Worm (Caenorhabditis elegans) whole organism, L4 larva: Measurements from ENCODE around the gene Y69E1A.5.
A peak's percentile ranks its signal among the peaks of the same experiment; 100 is the strongest.

Experiments used
- F37D6.2 ChIP-seq: sonication (generic microtip); optimal IDR thresholded peaks from 2 replicates; lab custom pipeline; 2016; ENCODE audit warnings: mild to moderate bottlenecking, missing genetic modification characterization, missing compliant biosample characterization
- T20F7.1 ChIP-seq: fragments of 200-800 bp; sonication (Bioruptor generic); optimal IDR thresholded peaks from 2 replicates; lab custom pipeline; 2018; ENCODE audit warnings: mild to moderate bottlenecking, missing genetic modification characterization, missing compliant biosample characterization
- Y48G9A.11 ChIP-seq: fragments of 200-800 bp; sonication (Bioruptor generic); IDR thresholded peaks from 2 replicates; pipeline ENCODE4 v1.3.6; 2022; ENCODE audit warnings: missing genetic modification reagents, missing genetic modification characterization, missing compliant biosample characterization
- Y75B8A.6 ChIP-seq: fragments of 200-800 bp; sonication (Bioruptor generic); IDR thresholded peaks from 2 replicates; pipeline ENCODE4 v1.3.6; 2022; ENCODE audit warnings: missing genetic modification reagents, missing genetic modification characterization, missing compliant biosample characterization
- ama-1 ChIP-seq: fragments of 150-350 bp; optimal IDR thresholded peaks from 2 replicates; lab custom pipeline; 2014; ENCODE audit warnings: inconsistent platforms, mixed read lengths
- ceh-28 ChIP-seq: fragments of 150-350 bp; optimal IDR thresholded peaks from 2 replicates; lab custom pipeline; 2014; ENCODE audit warnings: missing biosample characterization, missing genetic modification reagents, missing genetic modification characterization
- ces-1 ChIP-seq: fragments of 150-350 bp; sonication (generic microtip); optimal IDR thresholded peaks from 4 replicates; lab custom pipeline; 2014; ENCODE audit warnings: missing biosample characterization, missing genetic modification reagents, missing genetic modification characterization
- cey-2 ChIP-seq: sonication (generic microtip); optimal IDR thresholded peaks from 3 replicates; lab custom pipeline; 2017; ENCODE audit warnings: missing genetic modification characterization, mild to moderate bottlenecking, missing compliant biosample characterization, antibody characterized with exemption, borderline replicate concordance; ENCODE audit not compliant: insufficient read depth
- daf-16 ChIP-seq, 3 experiments: sonication (generic microtip); optimal IDR thresholded peaks; 2 replicates each; lab custom pipeline; 2016 to 2017; ENCODE audit warnings: missing genetic modification characterization in 3 of 3, missing genetic modification reagents in 3 of 3, mild to moderate bottlenecking in 2 of 3, missing compliant biosample characterization in 2 of 3, missing biosample characterization in 1 of 3, moderate library complexity in 1 of 3
- daf-8 ChIP-seq: fragments of 200-800 bp; sonication (Bioruptor generic); IDR thresholded peaks from 2 replicates; pipeline ENCODE4 v1.3.6; 2022; ENCODE audit warnings: missing genetic modification characterization, missing compliant biosample characterization
- dmd-6 ChIP-seq: fragments of 200-800 bp; sonication (Bioruptor generic); IDR thresholded peaks from 2 replicates; pipeline ENCODE4 v1.3.6; 2022; ENCODE audit warnings: missing genetic modification reagents, missing genetic modification characterization, missing compliant biosample characterization
- duxl-1 ChIP-seq: sonication (generic microtip); optimal IDR thresholded peaks from 2 replicates; lab custom pipeline; 2016; ENCODE audit warnings: mild to moderate bottlenecking, missing genetic modification characterization, moderate library complexity, missing compliant biosample characterization; ENCODE audit not compliant: poor library complexity
- dve-1 ChIP-seq: sonication (generic microtip); optimal IDR thresholded peaks from 2 replicates; lab custom pipeline; 2017; ENCODE audit warnings: antibody characterized with exemption, mild to moderate bottlenecking, missing genetic modification characterization, missing compliant biosample characterization; ENCODE audit not compliant: insufficient read depth
- fos-1 ChIP-seq: fragments of 150-350 bp; optimal IDR thresholded peaks from 2 replicates; lab custom pipeline; 2014; ENCODE audit warnings: missing biosample characterization, missing genetic modification characterization
- hlh-30 ChIP-seq: sonication (generic microtip); optimal IDR thresholded peaks from 2 replicates; lab custom pipeline; 2017; ENCODE audit warnings: antibody characterized with exemption, mild to moderate bottlenecking, missing genetic modification characterization, missing compliant biosample characterization; ENCODE audit not compliant: insufficient read depth
- hmg-1.1 ChIP-seq: fragments of 200-800 bp; sonication (Bioruptor generic); IDR thresholded peaks from 2 replicates; pipeline ENCODE4 v1.3.6; 2022; ENCODE audit warnings: missing genetic modification reagents, missing genetic modification characterization, missing compliant biosample characterization
- jun-1 ChIP-seq: fragments of 150-350 bp; optimal IDR thresholded peaks from 2 replicates; lab custom pipeline; 2014; ENCODE audit warnings: missing biosample characterization, missing genetic modification reagents, missing genetic modification characterization
- lin-13 ChIP-seq: fragments of 150-350 bp; optimal IDR thresholded peaks from 2 replicates; lab custom pipeline; 2014; ENCODE audit warnings: missing biosample characterization, missing genetic modification reagents, missing genetic modification characterization
- lin-38 ChIP-seq: fragments of 200-800 bp; sonication (Bioruptor generic); IDR thresholded peaks from 2 replicates; pipeline ENCODE4 v1.3.6; 2022; ENCODE audit warnings: missing genetic modification reagents, missing genetic modification characterization, missing compliant biosample characterization
- lin-39 ChIP-seq: fragments of 150-350 bp; optimal IDR thresholded peaks from 2 replicates; lab custom pipeline; 2014; ENCODE audit warnings: missing biosample characterization, missing genetic modification reagents, missing genetic modification characterization
- madf-9 ChIP-seq: fragments of 200-800 bp; sonication (Bioruptor generic); conservative IDR thresholded peaks from 2 replicates; pipeline ENCODE4 v1.3.6; 2022; ENCODE audit warnings: missing genetic modification reagents, missing genetic modification characterization, missing compliant biosample characterization
- mdl-1 ChIP-seq, 2 experiments: fragments of 150-350 bp in 1 of 2; sonication (generic microtip) in 1 of 2; optimal IDR thresholded peaks; 2 replicates each; lab custom pipeline; 2014 to 2017; ENCODE audit warnings: missing biosample characterization in 2 of 2, missing genetic modification characterization in 2 of 2
- mes-2 ChIP-seq: sonication (generic microtip); optimal IDR thresholded peaks from 2 replicates; lab custom pipeline; 2016; ENCODE audit warnings: missing genotype, mild to moderate bottlenecking, missing genetic modification characterization, missing compliant biosample characterization; ENCODE audit not compliant: poor library complexity, severe bottlenecking
- mxl-2 ChIP-seq: fragments of 200-800 bp; sonication (Bioruptor generic); conservative IDR thresholded peaks from 2 replicates; pipeline ENCODE4 v1.3.6; 2022; ENCODE audit warnings: missing genetic modification reagents, missing genetic modification characterization, missing compliant biosample characterization
- mxl-3 ChIP-seq: fragments of 200-800 bp; sonication (Bioruptor generic); optimal IDR thresholded peaks from 2 replicates; lab custom pipeline; 2018; ENCODE audit warnings: mild to moderate bottlenecking, missing genetic modification characterization, missing compliant biosample characterization
- nhr-10 ChIP-seq: fragments of 150-350 bp; optimal IDR thresholded peaks from 2 replicates; lab custom pipeline; 2014; ENCODE audit warnings: missing biosample characterization, missing genetic modification characterization
- nhr-102 ChIP-seq: sonication (generic microtip); optimal IDR thresholded peaks from 2 replicates; lab custom pipeline; 2016; ENCODE audit warnings: mild to moderate bottlenecking, missing genetic modification characterization, moderate library complexity, missing compliant biosample characterization
- nhr-11 ChIP-seq: fragments of 150-350 bp; optimal IDR thresholded peaks from 2 replicates; lab custom pipeline; 2014; ENCODE audit warnings: missing biosample characterization, missing genetic modification characterization
- nhr-237 ChIP-seq: sonication (generic microtip); optimal IDR thresholded peaks from 2 replicates; lab custom pipeline; 2017; ENCODE audit warnings: missing biosample characterization, missing genetic modification characterization
- nhr-28 ChIP-seq: fragments of 150-350 bp; optimal IDR thresholded peaks from 2 replicates; lab custom pipeline; 2014; ENCODE audit warnings: missing biosample characterization, missing genetic modification characterization
- nhr-48 ChIP-seq: sonication (generic microtip); optimal IDR thresholded peaks from 2 replicates; lab custom pipeline; 2016; ENCODE audit warnings: mild to moderate bottlenecking, missing genetic modification characterization, missing compliant biosample characterization
- nhr-6 ChIP-seq: fragments of 150-350 bp; optimal IDR thresholded peaks from 2 replicates; lab custom pipeline; 2014; ENCODE audit warnings: missing biosample characterization, missing genetic modification characterization
- nhr-77 ChIP-seq: fragments of 150-350 bp; optimal IDR thresholded peaks from 2 replicates; lab custom pipeline; 2014; ENCODE audit warnings: missing biosample characterization, missing genetic modification characterization
- php-3 ChIP-seq: fragments of 200-800 bp; sonication (Bioruptor generic); IDR thresholded peaks from 2 replicates; pipeline ENCODE4 v1.3.6; 2022; ENCODE audit warnings: missing genetic modification reagents, missing genetic modification characterization, missing compliant biosample characterization
- pqm-1 ChIP-seq: sonication (generic microtip); optimal IDR thresholded peaks from 2 replicates; lab custom pipeline; 2017; ENCODE audit warnings: missing biosample characterization, missing genetic modification characterization
- rbr-2 ChIP-seq: sonication (generic microtip); optimal IDR thresholded peaks from 2 replicates; lab custom pipeline; 2016; ENCODE audit warnings: missing genotype, missing genetic modification characterization, missing compliant biosample characterization
- snpc-1.2 ChIP-seq: fragments of 200-800 bp; sonication (Bioruptor generic); IDR thresholded peaks from 2 replicates; pipeline ENCODE4 v1.3.6; 2022; ENCODE audit warnings: missing genetic modification reagents, missing genetic modification characterization, missing compliant biosample characterization
- snpc-4 ChIP-seq: fragments of 150-350 bp; optimal IDR thresholded peaks from 2 replicates; lab custom pipeline; 2014; ENCODE audit warnings: missing biosample characterization, missing genetic modification characterization
- tra-1 ChIP-seq: fragments of 200-800 bp; sonication (Bioruptor generic); IDR thresholded peaks from 2 replicates; pipeline ENCODE4 v1.3.6; 2022; ENCODE audit warnings: missing genetic modification reagents, missing genetic modification characterization, missing compliant biosample characterization
- zag-1 ChIP-seq: fragments of 150-350 bp; optimal IDR thresholded peaks from 2 replicates; lab custom pipeline; 2014; ENCODE audit warnings: missing biosample characterization, missing genetic modification characterization
- zfp-3 ChIP-seq: fragments of 200-800 bp; sonication (Bioruptor generic); conservative IDR thresholded peaks from 2 replicates; pipeline ENCODE4 v1.3.6; 2022; ENCODE audit warnings: missing genetic modification reagents, missing genetic modification characterization, missing compliant biosample characterization

Gene Y69E1A.5

DNA sequence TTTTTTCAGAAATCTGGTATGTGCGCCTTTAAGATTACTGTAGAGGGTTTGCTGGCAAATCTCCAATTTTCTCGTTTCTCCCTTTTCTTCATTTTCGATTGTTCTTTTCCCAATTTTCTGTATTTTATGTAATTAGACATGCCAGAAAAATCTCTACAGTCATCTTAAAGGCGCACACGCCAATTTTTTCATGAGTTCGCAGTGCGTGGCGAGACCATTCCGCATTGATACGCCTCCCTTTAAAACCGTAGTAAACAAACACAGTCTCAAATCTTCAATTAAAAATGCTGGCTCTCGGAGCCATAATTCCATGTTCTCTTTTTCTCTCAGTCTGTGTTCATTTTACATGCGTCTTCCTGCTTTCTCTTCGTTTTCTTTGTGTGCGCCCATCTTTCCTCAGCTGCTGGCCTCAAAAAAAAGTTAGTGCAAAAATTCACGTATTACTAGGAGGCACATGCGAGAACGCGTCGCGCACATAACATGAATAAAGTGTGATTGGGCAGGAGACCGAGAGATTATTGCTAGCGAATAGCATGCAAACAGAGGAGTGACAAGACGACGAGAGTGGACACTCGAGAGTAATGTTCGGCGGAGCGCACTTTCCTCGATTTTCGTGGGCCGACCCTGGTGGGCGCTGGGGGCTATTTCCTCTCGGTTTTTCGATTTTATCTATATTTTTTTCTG lies 38.4 kb downstream of the Y69E1A.5 start (continued):
- TF ChIP-seq snpc-1.2 (GFP tag; lab: Robert Waterston, UW), result 0 out of 2 replicates have a peak, but pooled peaks have one; percentile 44
- peak; percentile 31 for TF ChIP-seq F37D6.2 (tag; lab: Kevin White, UChicago)
- TF ChIP-seq rbr-2, result no peak
- TF ChIP-seq duxl-1, result peak; percentile 42
- TF ChIP-seq zag-1 (tag; lab: Kevin White, UChicago), result no peak
- peak; percentile 66 for TF ChIP-seq mes-2 (tag; lab: Kevin White, UChicago)
- no peak for TF ChIP-seq daf-8 (GFP tag; lab: Robert Waterston, UW)
- TF ChIP-seq hmg-1.1 (GFP tag; lab: Robert Waterston, UW), result peak; percentile 86
- no peak for TF ChIP-seq nhr-10 (tag; lab: Kevin White, UChicago)
- TF ChIP-seq nhr-28 (tag; lab: Kevin White, UChicago), result peak; percentile 76
- peak; percentile 77 for TF ChIP-seq nhr-11 (tag; lab: Kevin White, UChicago)
- no peak for TF ChIP-seq ceh-28
- TF ChIP-seq ces-1 (GFP tag; lab: Kevin White, UChicago), result no peak

DNA sequence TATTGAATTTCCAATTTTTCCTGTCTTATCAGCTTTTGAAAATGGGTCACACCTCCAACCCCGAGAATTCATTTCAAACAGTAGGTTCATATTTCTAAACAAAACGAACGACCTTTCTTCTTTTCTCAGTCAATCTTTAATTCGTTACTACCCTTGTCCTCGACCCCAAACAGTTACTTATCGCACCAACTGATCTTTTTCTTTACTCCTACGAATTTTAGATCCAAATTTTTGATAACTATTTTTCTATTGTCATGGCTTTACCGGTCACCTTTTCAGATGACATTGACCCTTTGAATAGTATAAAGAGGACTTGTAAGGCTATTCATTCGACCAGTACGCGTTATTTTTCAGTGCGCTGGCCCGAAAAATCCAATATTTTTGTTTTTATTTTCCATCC lies 41.3 kb downstream of the Y69E1A.5 start:
- no peak for TF ChIP-seq zfp-3
- TF ChIP-seq mxl-3 (GFP tag; lab: Kevin White, UChicago), result no peak
- TF ChIP-seq fos-1, result no peak
- TF ChIP-seq mes-2 (tag; lab: Kevin White, UChicago), result no peak
- TF ChIP-seq madf-9 (GFP tag; lab: Robert Waterston, UW), result no peak
- no peak for TF ChIP-seq lin-13 (GFP tag; lab: Kevin White, UChicago)
- TF ChIP-seq snpc-4, result no peak
- TF ChIP-seq lin-38 (GFP tag; lab: Robert Waterston, UW), result no peak

DNA sequence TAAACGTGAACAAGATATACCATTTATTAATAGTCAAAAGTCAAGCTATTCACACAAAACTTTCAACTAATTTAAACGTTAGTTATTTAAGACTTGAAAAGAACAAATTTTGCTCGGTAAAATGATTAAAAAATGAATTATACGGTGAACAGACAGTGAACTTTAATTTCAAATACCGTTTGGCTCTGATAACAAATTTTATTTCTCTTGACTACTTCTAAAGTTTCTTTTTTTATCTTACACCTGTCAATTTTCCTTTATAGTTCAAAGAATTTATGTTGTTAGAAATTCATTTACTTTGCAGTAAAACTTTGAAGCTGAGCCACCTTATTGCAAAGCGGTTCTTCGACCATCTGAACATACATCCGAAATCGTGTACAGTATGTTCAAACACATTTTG lies 42.1 kb downstream of the Y69E1A.5 start, which contains the start of gene ZK593.3:
ZK593.3 (plus strand) TSS at position 301 of the 400 bp plus-strand sequence.
- TF ChIP-seq dmd-6 (GFP tag; lab: Robert Waterston, UW) (peak; percentile 29), tra-1 (no peak)

DNA sequence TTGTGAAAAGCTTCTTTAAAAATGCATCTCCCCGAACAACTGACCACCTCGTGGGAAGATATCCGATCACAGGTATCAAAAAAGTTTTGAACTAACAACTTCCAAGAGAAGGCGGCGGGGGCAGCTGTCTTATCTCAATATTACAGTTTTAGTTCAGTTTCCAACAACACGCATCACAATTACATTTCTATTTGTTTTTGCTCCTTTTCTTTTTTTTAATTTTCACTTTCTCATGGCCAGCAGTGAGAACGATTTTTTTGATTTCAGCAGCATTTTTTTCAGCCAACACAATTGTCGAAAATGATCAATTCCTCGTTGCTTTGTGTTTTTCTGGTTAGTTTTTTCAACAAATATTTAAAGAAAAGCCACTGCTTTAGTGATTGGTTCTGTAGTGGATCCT lies 44.4 kb downstream of the Y69E1A.5 start, which contains the start of gene ZK593.2:
ZK593.2 (plus strand) TSS at position 301 of the 400 bp plus-strand sequence.
- TF ChIP-seq daf-16 (GFP tag; optimal IDR thresholded peaks at IDR 0.05; lab: Kevin White, UChicago) (no peak), daf-16 (tag; optimal IDR thresholded peaks at IDR 0.05; lab: Kevin White, UChicago) (peak; percentile 8), nhr-77 (no peak), lin-38 (GFP tag; lab: Robert Waterston, UW) (no peak), dmd-6 (GFP tag; lab: Robert Waterston, UW) (peak; percentile 7; the same call in 1 of the 2 replicates), tra-1 (no peak), mxl-2 (0 out of 2 replicates have a peak, but pooled peaks have one; percentile 11), Y75B8A.6 (GFP tag; lab: Robert Waterston, UW) (no peak), ama-1 (lab: Kevin White, UChicago) (peak; percentile 59)

DNA sequence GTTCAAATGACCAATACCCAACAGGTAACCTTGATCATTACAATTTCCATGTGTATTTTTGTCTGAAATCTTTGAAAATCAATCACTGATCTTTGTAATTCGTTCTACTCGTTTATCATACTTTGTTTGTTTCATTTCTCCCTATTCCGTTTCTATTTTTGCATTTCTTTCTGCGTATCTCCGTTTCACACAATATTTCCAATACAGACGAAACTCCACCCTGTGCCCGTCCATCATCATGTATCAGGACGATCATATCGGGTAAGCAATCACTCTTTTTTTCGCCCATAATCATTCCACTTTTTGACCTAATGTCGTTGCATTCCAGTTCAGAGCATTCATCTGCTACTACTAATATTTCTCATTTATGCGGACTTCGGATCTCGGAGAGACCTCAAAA lies 47.7 kb downstream of the Y69E1A.5 start, which contains the start of gene pyk-2:
pyk-2 (plus strand) TSS at position 206 of the 400 bp plus-strand sequence.
- TF ChIP-seq daf-16 (GFP tag; optimal IDR thresholded peaks at IDR 0.05; lab: Kevin White, UChicago) (no peak), daf-16 (tag; optimal IDR thresholded peaks at IDR 0.05; lab: Kevin White, UChicago) (peak; percentile 80), cey-2 (tag; lab: Kevin White, UChicago) (no peak), mxl-2 (no peak), nhr-77 (peak; percentile 41), dmd-6 (GFP tag; lab: Robert Waterston, UW) (no peak; the same call in none of the 2 replicates), mdl-1 (tag; optimal IDR thresholded peaks at IDR 0.05; lab: Kevin White, UChicago) (peak in 1 of 2 experiments; percentile 37), nhr-102 (tag; lab: Kevin White, UChicago) (no peak), pqm-1 (tag; lab: Kevin White, UChicago) (peak; percentile 65), nhr-6 (tag; lab: Kevin White, UChicago) (no peak), jun-1 (tag; lab: Kevin White, UChicago) (no peak), php-3 (0 out of 2 replicates have a peak, but pooled peaks have one; percentile 39), nhr-48 (peak; percentile 7), T20F7.1 (GFP tag; lab: Kevin White, UChicago) (peak; percentile 36), nhr-28 (tag; lab: Kevin White, UChicago) (peak; percentile 73), zfp-3 (no peak), Y48G9A.11 (no peak), nhr-237 (tag; lab: Kevin White, UChicago) (no peak), hlh-30 (peak; percentile 63), lin-39 (tag; lab: Kevin White, UChicago) (no peak), dve-1 (tag; lab: Kevin White, UChicago) (peak; percentile 77)
